Fruit fly (Drosophila melanogaster): ENCODE results near the gene tgo.

The tgo gene

dm6 chr3R:9039448-9039847 is 19.6 kb upstream of the tgo start, which contains the start of gene neur (continued):
- TF ChIP-seq wor (GFP tag; IDR thresholded peaks at IDR 0.05) (no peak), stwl (tag; optimal IDR thresholded peaks at IDR 0.05) (peak; percentile 94), trem (tag; optimal IDR thresholded peaks at IDR 0.05) (peak; percentile 81), wdn (GFP tag; IDR thresholded peaks at IDR 0.05) (no peak), Max (GFP tag; optimal IDR thresholded peaks at IDR 0.05) (peak; percentile 58), CG10959 (GFP tag; IDR thresholded peaks at IDR 0.05) (no peak), amos (GFP tag; IDR thresholded peaks at IDR 0.05; ENCODE audit: partially characterized antibody) (peak; percentile 77), CTCF (GFP tag; optimal IDR thresholded peaks at IDR 0.05) (peak; percentile 7), CG6272 (GFP tag; IDR thresholded peaks at IDR 0.05) (no peak), BtbVII (GFP tag; optimal IDR thresholded peaks at IDR 0.05) (peak; percentile 4), CoRest (tag; optimal IDR thresholded peaks at IDR 0.05) (peak; percentile 75), CkIIα-i1 (GFP tag; IDR thresholded peaks at IDR 0.05) (no peak), CG3995 (GFP tag; optimal IDR thresholded peaks at IDR 0.05) (peak; percentile 99), HLH54F (GFP tag; optimal IDR thresholded peaks at IDR 0.05) (peak; percentile 17), PHDP (tag; optimal IDR thresholded peaks at IDR 0.05) (peak; percentile 13), dati (GFP tag; IDR thresholded peaks at IDR 0.05) (no peak), row (GFP tag; IDR thresholded peaks at IDR 0.05) (peak; percentile 77), CG10321 (GFP tag; IDR thresholded peaks at IDR 0.05) (no peak), grau (tag; optimal IDR thresholded peaks at IDR 0.05) (peak; percentile 34), CG3838 (GFP tag; optimal IDR thresholded peaks at IDR 0.05) (no peak), CG9932 (GFP tag; IDR thresholded peaks at IDR 0.05) (peak; percentile 45; the same call in 1 of the 2 replicates), CG42726 (GFP tag; IDR thresholded peaks at IDR 0.05; ENCODE audit: partially characterized antibody) (0 out of 2 replicates have a peak, but pooled peaks have one; percentile 35), CG1602 (GFP tag; optimal IDR thresholded peaks at IDR 0.05) (peak; percentile 2), CG10147 (GFP tag; optimal IDR thresholded peaks at IDR 0.05) (peak; percentile 57), eve (GFP tag; optimal IDR thresholded peaks at IDR 0.05) (no peak), Ptx1 (GFP tag; IDR thresholded peaks at IDR 0.05) (no peak), sens (GFP tag) (peak; percentile 76), CG11456 (GFP tag; IDR thresholded peaks at IDR 0.05) (no peak), Ets65A (GFP tag) (peak; percentile 91), cwo (GFP tag; optimal IDR thresholded peaks at IDR 0.05) (no peak), CG34224 (GFP tag; IDR thresholded peaks at IDR 0.05; ENCODE audit: partially characterized antibody) (peak; percentile 59), CG8944 (GFP tag; optimal IDR thresholded peaks at IDR 0.05) (no peak), zfh1 (GFP tag; IDR thresholded peaks at IDR 0.05) (0 out of 3 replicates have a peak, but pooled peaks have one; percentile 35), lola (GFP tag; optimal IDR thresholded peaks at IDR 0.05) (peak in 1 of 3 experiments; percentile 23), CG14710 (tag; optimal IDR thresholded peaks at IDR 0.05) (peak; percentile 73), wek (GFP tag; optimal IDR thresholded peaks at IDR 0.05) (no peak), Sox100B (GFP tag; optimal IDR thresholded peaks at IDR 0.05) (peak; percentile 8), CG10274 (GFP tag; optimal IDR thresholded peaks at IDR 0.05) (no peak), h (optimal IDR thresholded peaks at IDR 0.05) (no peak), Deaf1 (tag; optimal IDR thresholded peaks at IDR 0.05) (peak; percentile 26), gsb (GFP tag; IDR thresholded peaks at IDR 0.05) (no peak), CG33213 (GFP tag; optimal IDR thresholded peaks at IDR 0.05) (peak; percentile 64), CG12071 (GFP tag; optimal IDR thresholded peaks at IDR 0.05) (no peak), CG18011 (GFP tag; optimal IDR thresholded peaks at IDR 0.05) (no peak), tup (GFP tag; optimal IDR thresholded peaks at IDR 0.05) (no peak), chn (GFP tag; optimal IDR thresholded peaks at IDR 0.05) (peak; percentile 27), CG17186 (GFP tag; optimal IDR thresholded peaks at IDR 0.05) (peak; percentile 38), CG12659 (GFP tag; optimal IDR thresholded peaks at IDR 0.05) (peak; percentile 78), dpn (GFP tag; optimal IDR thresholded peaks at IDR 0.05) (peak; percentile 14 to 29), gro (GFP tag; optimal IDR thresholded peaks at IDR 0.05) (peak; percentile 35), chif (GFP tag; optimal IDR thresholded peaks at IDR 0.05) (peak in 1 of 2 experiments; percentile 3), dysf (GFP tag; IDR thresholded peaks at IDR 0.05) (no peak; the same call in 2 of the 3 replicates)

All from whole organism, embryonic.